Fruit fly (Drosophila melanogaster): Measurements from ENCODE around the gene CG9072.
A peak's percentile ranks its signal among the peaks of the same experiment; 100 is the strongest.

CG9072 gene

DNA sequence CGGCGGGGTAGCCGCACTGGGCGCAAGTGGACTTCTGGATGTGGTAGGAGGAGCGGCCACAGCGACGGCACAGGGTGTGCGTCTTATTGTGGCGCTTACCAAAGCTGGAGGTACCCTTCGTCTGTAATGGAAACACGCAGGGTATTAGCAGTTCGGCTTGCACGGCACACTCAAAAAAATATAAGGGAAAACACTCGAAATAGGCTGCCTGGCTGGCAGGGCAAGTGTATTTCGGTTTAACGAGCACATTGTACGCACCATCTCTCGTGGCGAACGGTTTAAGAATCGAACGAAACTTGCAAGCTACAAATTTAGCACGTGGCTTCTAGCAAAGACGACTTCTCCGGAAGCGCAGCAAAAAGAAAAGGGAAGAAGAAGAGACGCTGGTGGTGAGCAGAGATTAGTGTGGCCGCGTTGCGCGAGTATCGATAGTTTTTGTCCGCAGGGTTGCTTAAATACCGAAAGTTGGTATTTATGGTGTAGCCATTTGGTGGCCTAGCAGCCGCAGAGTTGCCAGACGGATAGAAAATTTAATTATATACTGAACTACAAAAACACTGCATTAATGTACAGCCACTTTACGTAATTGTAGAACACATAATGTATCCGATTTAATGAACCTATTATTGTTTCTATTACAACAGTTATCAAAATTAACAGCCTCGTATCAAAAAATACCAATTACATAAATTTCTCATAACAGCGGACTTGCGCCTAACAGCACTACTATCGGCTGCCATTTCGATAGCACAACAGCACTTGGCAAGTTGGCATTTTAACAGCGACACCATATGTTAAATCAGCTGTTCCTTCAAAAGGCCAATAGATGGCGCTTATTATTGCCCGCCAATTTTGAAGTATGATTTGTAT lies 43.4 kb upstream of the CG9072 start, which contains the start of gene RpL37-1 (continued):
- TF ChIP-seq sqz (GFP tag; optimal IDR thresholded peaks at IDR 0.05) = peak; percentile 47
- no peak for TF ChIP-seq dimm (GFP tag; IDR thresholded peaks at IDR 0.05)
- TF ChIP-seq Ssrp (tag; optimal IDR thresholded peaks at IDR 0.05) = no peak
- TF ChIP-seq CG18764 (GFP tag; optimal IDR thresholded peaks at IDR 0.05) = peak; percentile 41
- peak; percentile 36 for TF ChIP-seq CG3995 (GFP tag; optimal IDR thresholded peaks at IDR 0.05)
- peak; percentile 18 for TF ChIP-seq Sry-β (GFP tag; optimal IDR thresholded peaks at IDR 0.05)
- peak; percentile 50 for TF ChIP-seq hkb (optimal IDR thresholded peaks at IDR 0.05)
- peak; percentile 72 for TF ChIP-seq hkb (GFP tag; IDR thresholded peaks at IDR 0.05)
- TF ChIP-seq sens-2 (GFP tag; IDR thresholded peaks at IDR 0.05) = 0 out of 2 replicates have a peak, but pooled peaks have one; percentile 49
- peak; percentile 48 for TF ChIP-seq Fer1 (GFP tag; optimal IDR thresholded peaks at IDR 0.05)
- TF ChIP-seq z (GFP tag; IDR thresholded peaks at IDR 0.05) = peak; percentile 13; the same call in 1 of the 3 replicates
- TF ChIP-seq HLH54F (GFP tag; optimal IDR thresholded peaks at IDR 0.05) = peak; percentile 60
- TF ChIP-seq wdn (GFP tag; IDR thresholded peaks at IDR 0.05) = 0 out of 2 replicates have a peak, but pooled peaks have one; percentile 39
- TF ChIP-seq ac (GFP tag; optimal IDR thresholded peaks at IDR 0.05) = peak; percentile 46
- peak; percentile 80 for TF ChIP-seq Max (GFP tag; optimal IDR thresholded peaks at IDR 0.05)
- TF ChIP-seq slp2 (GFP tag; optimal IDR thresholded peaks at IDR 0.05) = peak; percentile 22
- TF ChIP-seq Chrac-16 (GFP tag; optimal IDR thresholded peaks at IDR 0.05) = peak; percentile 25
- peak; percentile 65 for TF ChIP-seq mam (GFP tag; optimal IDR thresholded peaks at IDR 0.05)
- TF ChIP-seq Awh (GFP tag; IDR thresholded peaks at IDR 0.05) = no peak; the same call in 1 of the 2 replicates
- no peak; the same call in 1 of the 2 replicates for TF ChIP-seq Drgx (GFP tag; IDR thresholded peaks at IDR 0.05)
- no peak for TF ChIP-seq hth (optimal IDR thresholded peaks at IDR 0.05)
- TF ChIP-seq CG4707 (GFP tag; optimal IDR thresholded peaks at IDR 0.05) = peak; percentile 64
- TF ChIP-seq wek (GFP tag; optimal IDR thresholded peaks at IDR 0.05) = peak; percentile 68
- TF ChIP-seq CG13624 (GFP tag; optimal IDR thresholded peaks at IDR 0.05) = peak; percentile 61
- peak; percentile 24 for TF ChIP-seq CG2875 (GFP tag; optimal IDR thresholded peaks at IDR 0.05)
- TF ChIP-seq NC2α (GFP tag; optimal IDR thresholded peaks at IDR 0.05) = peak; percentile 29
- no peak for TF ChIP-seq CG15479 (GFP tag; optimal IDR thresholded peaks at IDR 0.05)
- TF ChIP-seq Antp (GFP tag; optimal IDR thresholded peaks at IDR 0.05) = peak; percentile 64
- peak; percentile 79 for TF ChIP-seq Scr (GFP tag; IDR thresholded peaks at IDR 0.05; ENCODE audit: partially characterized antibody)
- TF ChIP-seq CG12104 (GFP tag; optimal IDR thresholded peaks at IDR 0.05) = peak; percentile 76
- TF ChIP-seq Doc3 (GFP tag; IDR thresholded peaks at IDR 0.05; ENCODE audit: partially characterized antibody) = peak; percentile 52; the same call in 2 of the 3 replicates
- peak; percentile 76 for TF ChIP-seq NfI (GFP tag; optimal IDR thresholded peaks at IDR 0.05)
- TF ChIP-seq Sox100B (GFP tag; optimal IDR thresholded peaks at IDR 0.05) = peak; percentile 34
- peak; percentile 70 for TF ChIP-seq CG11085 (GFP tag; IDR thresholded peaks at IDR 0.05)
- no peak for TF ChIP-seq Nf-YB (GFP tag; optimal IDR thresholded peaks at IDR 0.05)
- peak; percentile 54 for TF ChIP-seq sug (tag; optimal IDR thresholded peaks at IDR 0.05)
- peak; percentile 40 for TF ChIP-seq CG30431 (GFP tag; optimal IDR thresholded peaks at IDR 0.05)
- TF ChIP-seq CG15601 (tag; optimal IDR thresholded peaks at IDR 0.05) = peak; percentile 34
- TF ChIP-seq CG11398 (GFP tag; optimal IDR thresholded peaks at IDR 0.05) = peak; percentile 68
- TF ChIP-seq Six4 (GFP tag; optimal IDR thresholded peaks at IDR 0.05) = peak; percentile 43
- peak; percentile 44 for TF ChIP-seq kah (GFP tag; optimal IDR thresholded peaks at IDR 0.05)
- TF ChIP-seq tll (GFP tag; optimal IDR thresholded peaks at IDR 0.05) = no peak
- TF ChIP-seq CG32532 (GFP tag; IDR thresholded peaks at IDR 0.05) = peak; percentile 69
- TF ChIP-seq usp (GFP tag; optimal IDR thresholded peaks at IDR 0.05) = no peak
- TF ChIP-seq B-H1 (GFP tag; IDR thresholded peaks at IDR 0.05) = peak; percentile 15; the same call in 2 of the 3 replicates
- TF ChIP-seq schlank (tag; optimal IDR thresholded peaks at IDR 0.05) = peak; percentile 69
- peak in 1 of 3 experiments; percentile 41 for TF ChIP-seq lola (GFP tag; optimal IDR thresholded peaks at IDR 0.05)
- no peak for TF ChIP-seq D (optimal IDR thresholded peaks at IDR 0.05)
- TF ChIP-seq D (GFP tag; optimal IDR thresholded peaks at IDR 0.05) = peak; percentile 28

Data from whole organism, embryonic.